ENCODE assay signal across 7 worm cellular contexts in the genomic region with DNA sequence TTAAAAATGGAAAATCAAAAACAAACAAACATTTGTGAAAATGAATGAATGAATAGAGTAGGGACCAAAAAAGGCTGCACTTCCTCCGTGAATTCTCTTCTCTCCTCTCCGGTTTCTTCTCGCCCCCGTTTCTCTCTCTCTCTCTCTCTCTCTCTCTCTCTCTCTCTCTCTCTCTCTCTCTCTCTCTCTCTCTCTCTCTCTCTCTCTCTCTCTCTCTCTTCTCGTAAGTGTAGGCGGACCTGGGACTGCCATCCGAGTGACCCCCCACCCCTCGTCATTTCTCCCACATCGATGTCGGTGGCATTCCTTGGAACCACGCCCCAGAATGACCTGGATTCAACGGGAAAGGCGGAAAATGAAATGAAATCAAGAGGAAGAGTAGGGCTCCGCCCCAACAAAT.
TF ChIP-seq lines count a peak whose summit lies in the region.

No protein-coding gene starts in this region.

TF ChIP-seq in whole organism, L1 larva, 84 proteins besides CTCF, POLR2A, EP300 and RAD21 (continues in another document):
- TF ChIP-seq nhr-90 (tag; optimal IDR thresholded peaks at IDR 0.05; lab: Kevin White, UChicago; ENCODE audit: poor library complexity) (no peak), ceh-88 (GFP tag; IDR thresholded peaks at IDR 0.05; lab: Robert Waterston, UW) (no peak), lin-13 (GFP tag; optimal IDR thresholded peaks at IDR 0.05; lab: Kevin White, UChicago) (no peak), elt-2 (tag; optimal IDR thresholded peaks at IDR 0.05; lab: Kevin White, UChicago) (no peak), nhr-12 (tag; optimal IDR thresholded peaks at IDR 0.05; lab: Kevin White, UChicago) (no peak), nhr-84 (tag; optimal IDR thresholded peaks at IDR 0.05; lab: Kevin White, UChicago) (no peak), lin-14 (GFP tag; optimal IDR thresholded peaks at IDR 0.05; lab: Kevin White, UChicago) (peak; percentile 52), mab-9 (GFP tag; IDR thresholded peaks at IDR 0.05; lab: Robert Waterston, UW) (0 out of 2 replicates have a peak, but pooled peaks have one; percentile 30), efl-1 (optimal IDR thresholded peaks at IDR 0.05; lab: Kevin White, UChicago) (peak; percentile 1 to 7), efl-1 (GFP tag; optimal IDR thresholded peaks at IDR 0.05 in 1 of 2; lab: Kevin White, UChicago) (no peak), ets-5 (GFP tag; IDR thresholded peaks at IDR 0.05; lab: Robert Waterston, UW) (no peak), ceh-90 (tag; optimal IDR thresholded peaks at IDR 0.05; lab: Kevin White, UChicago) (no peak)

TF ChIP-seq in whole organism, L3 larva, 47 proteins besides CTCF, POLR2A, EP300 and RAD21:
- TF ChIP-seq nfya-1 (tag; optimal IDR thresholded peaks at IDR 0.05; lab: Kevin White, UChicago; ENCODE audit: insufficient read depth): peak; percentile 0
- no peak for TF ChIP-seq nhr-43 (tag; optimal IDR thresholded peaks at IDR 0.05; lab: Kevin White, UChicago; ENCODE audit: poor library complexity, severe bottlenecking)
- TF ChIP-seq nhr-67 (tag; optimal IDR thresholded peaks at IDR 0.05; lab: Kevin White, UChicago): no peak

TF ChIP-seq in whole organism, L4 larva, 104 proteins besides CTCF, POLR2A, EP300 and RAD21:
- TF ChIP-seq set-16 (GFP tag; IDR thresholded peaks at IDR 0.05; lab: Robert Waterston, UW) (peak; percentile 86), mdt-29 (GFP tag; IDR thresholded peaks at IDR 0.05; lab: Robert Waterston, UW) (no peak)

TF ChIP-seq in whole organism, early embryonic, 17 proteins besides CTCF, POLR2A, EP300 and RAD21:
- TF ChIP-seq pes-1 (GFP tag; IDR thresholded peaks at IDR 0.05; lab: Robert Waterston, UW): no peak
- peak; percentile 8 for TF ChIP-seq hmg-4 (GFP tag; optimal IDR thresholded peaks at IDR 0.05; lab: Kevin White, UChicago)

TF ChIP-seq in whole organism, midembryonic, 9 proteins besides CTCF, POLR2A, EP300 and RAD21:
- TF ChIP-seq cog-1 (tag; optimal IDR thresholded peaks at IDR 0.05; lab: Kevin White, UChicago) (no peak), med-1 (GFP tag; optimal IDR thresholded peaks at IDR 0.05; lab: Kevin White, UChicago; ENCODE audit: insufficient read depth) (no peak), flt-1 (GFP tag; IDR thresholded peaks at IDR 0.05; lab: Robert Waterston, UW) (0 out of 2 replicates have a peak, but pooled peaks have one; percentile 35), ztf-23 (GFP tag; IDR thresholded peaks at IDR 0.05; lab: Robert Waterston, UW) (no peak), ref-1 (GFP tag; conservative IDR thresholded peaks at IDR 0.05; lab: Robert Waterston, UW) (no peak), tab-1 (GFP tag; IDR thresholded peaks at IDR 0.05; lab: Robert Waterston, UW) (no peak), klf-2 (GFP tag; conservative IDR thresholded peaks at IDR 0.05; lab: Robert Waterston, UW) (no peak), ztf-29 (GFP tag; IDR thresholded peaks at IDR 0.05; lab: Robert Waterston, UW) (no peak)

TF ChIP-seq in whole organism, mixed stage, embryonic, 35 proteins besides CTCF, POLR2A, EP300 and RAD21:
- TF ChIP-seq mab-5 (tag; optimal IDR thresholded peaks at IDR 0.05; lab: Kevin White, UChicago) (no peak), ceh-83 (GFP tag; optimal IDR thresholded peaks at IDR 0.05; lab: Kevin White, UChicago) (peak; percentile 16), snpc-4 (tag; optimal IDR thresholded peaks at IDR 0.05; lab: Kevin White, UChicago) (no peak), ceh-39 (tag; optimal IDR thresholded peaks at IDR 0.05; lab: Kevin White, UChicago) (no peak), sptf-1 (tag; optimal IDR thresholded peaks at IDR 0.05; lab: Kevin White, UChicago) (peak; percentile 27), lsy-2 (tag; optimal IDR thresholded peaks at IDR 0.05; lab: Kevin White, UChicago) (no peak), blmp-1 (tag; optimal IDR thresholded peaks at IDR 0.05; lab: Kevin White, UChicago) (no peak), ces-1 (GFP tag; optimal IDR thresholded peaks at IDR 0.05; lab: Kevin White, UChicago) (no peak), flh-1 (GFP tag; optimal IDR thresholded peaks at IDR 0.05; lab: Kevin White, UChicago) (no peak), hlh-1 (tag; optimal IDR thresholded peaks at IDR 0.05; lab: Kevin White, UChicago) (no peak)

TF ChIP-seq in whole organism, young adult, 124 proteins besides CTCF, POLR2A, EP300 and RAD21:
- TF ChIP-seq akir-1 (GFP tag; optimal IDR thresholded peaks at IDR 0.05; lab: Kevin White, UChicago) (no peak), chd-7 (tag; optimal IDR thresholded peaks at IDR 0.05; lab: Kevin White, UChicago) (no peak), tbx-9 (tag; optimal IDR thresholded peaks at IDR 0.05; lab: Kevin White, UChicago; ENCODE audit: borderline replicate concordance) (no peak), zim-3 (tag; optimal IDR thresholded peaks at IDR 0.05; lab: Kevin White, UChicago) (no peak), bed-2 (GFP tag; IDR thresholded peaks at IDR 0.05; lab: Robert Waterston, UW) (no peak), C06A6.2 (GFP tag; conservative IDR thresholded peaks at IDR 0.05; lab: Robert Waterston, UW) (no peak), lag-1 (GFP tag; IDR thresholded peaks at IDR 0.05; lab: Robert Waterston, UW) (no peak), zfh-2 (GFP tag; conservative IDR thresholded peaks at IDR 0.05; lab: Robert Waterston, UW) (peak; percentile 86), mcd-1 (GFP tag; IDR thresholded peaks at IDR 0.05; lab: Robert Waterston, UW) (peak; percentile 13; the same call in 1 of the 2 replicates), egl-44 (GFP tag; IDR thresholded peaks at IDR 0.05; lab: Robert Waterston, UW) (no peak), nfyb-1 (GFP tag; IDR thresholded peaks at IDR 0.05; lab: Robert Waterston, UW) (0 out of 2 replicates have a peak, but pooled peaks have one; percentile 35), egrh-3 (GFP tag; IDR thresholded peaks at IDR 0.05; lab: Robert Waterston, UW) (peak; percentile 56; the same call in 1 of the 2 replicates), hmg-1.2 (GFP tag; IDR thresholded peaks at IDR 0.05; lab: Robert Waterston, UW) (0 out of 2 replicates have a peak, but pooled peaks have one; percentile 13)
